Fruit fly (Drosophila melanogaster) whole organism, wandering third instar larva: ENCODE results near the gene Ucp4A.

ENCODE experiments used
- Dfd ChIP-seq: fragments of >200 bp; optimal IDR thresholded peaks from 2 replicates; lab custom pipeline; 2017; ENCODE audit warnings: missing biosample characterization, missing genetic modification characterization
- Dif ChIP-seq: fragments of 200-275, 200-300 bp; sonication (Bioruptor generic); optimal IDR thresholded peaks from 2 replicates; lab custom pipeline; 2018; ENCODE audit warnings: missing biosample characterization, missing genetic modification characterization; ENCODE audit not compliant: partially characterized antibody
- Myc ChIP-seq: fragments of >200 bp; optimal IDR thresholded peaks from 2 replicates; lab custom pipeline; 2017
- OdsH ChIP-seq: fragments of 200-800 bp; sonication (Bioruptor generic); optimal IDR thresholded peaks from 2 replicates; lab custom pipeline; 2016; ENCODE audit warnings: missing biosample characterization, mild to moderate bottlenecking, missing genetic modification characterization
- Rel ChIP-seq, 2 experiments: fragments of 200-800 bp; sonication (Bioruptor generic) in 1 of 2; optimal IDR thresholded peaks; 2 replicates in 1 of 2; 3 replicates in 1 of 2; lab custom pipeline; 2016 to 2019; ENCODE audit warnings: mild to moderate bottlenecking in 2 of 2, missing biosample characterization in 2 of 2, missing genetic modification characterization in 2 of 2, moderate library complexity in 1 of 2
- Vsx2 ChIP-seq: fragments of 200-300, 225-300 bp; sonication (Bioruptor generic); optimal IDR thresholded peaks from 2 replicates; lab custom pipeline; 2018; ENCODE audit warnings: missing biosample characterization, missing genetic modification characterization; ENCODE audit not compliant: partially characterized antibody
- br ChIP-seq: fragments of 200-800 bp; sonication (Bioruptor generic); optimal IDR thresholded peaks from 2 replicates; lab custom pipeline; 2016; ENCODE audit warnings: missing biosample characterization, missing genetic modification characterization
- h ChIP-seq: fragments of 200-800 bp; sonication (Bioruptor generic); optimal IDR thresholded peaks from 3 replicates; lab custom pipeline; 2016; ENCODE audit warnings: missing biosample characterization, mild to moderate bottlenecking, missing genetic modification characterization
- psq ChIP-seq: fragments of 200-800 bp; sonication (Bioruptor generic); optimal IDR thresholded peaks from 3 replicates; lab custom pipeline; 2017; ENCODE audit warnings: missing biosample characterization, mild to moderate bottlenecking, missing genetic modification characterization, moderate library complexity
- rgr ChIP-seq: fragments of 200-800 bp; sonication (Bioruptor generic); optimal IDR thresholded peaks from 3 replicates; lab custom pipeline; 2016; ENCODE audit warnings: missing biosample characterization, mild to moderate bottlenecking, missing genetic modification characterization
- sage ChIP-seq: fragments of 200-800 bp; sonication (Bioruptor generic); optimal IDR thresholded peaks from 2 replicates; lab custom pipeline; 2016; ENCODE audit warnings: missing biosample characterization, mild to moderate bottlenecking, missing genetic modification characterization
- usp ChIP-seq: fragments of >200 bp; optimal IDR thresholded peaks from 2 replicates; lab custom pipeline; 2017; ENCODE audit warnings: missing biosample characterization, missing genetic modification characterization
- woc ChIP-seq: sonication (Bioruptor generic); optimal IDR thresholded peaks from 2 replicates; lab custom pipeline; 2016; ENCODE audit warnings: missing biosample characterization, mild to moderate bottlenecking, missing genetic modification characterization

DNA sequence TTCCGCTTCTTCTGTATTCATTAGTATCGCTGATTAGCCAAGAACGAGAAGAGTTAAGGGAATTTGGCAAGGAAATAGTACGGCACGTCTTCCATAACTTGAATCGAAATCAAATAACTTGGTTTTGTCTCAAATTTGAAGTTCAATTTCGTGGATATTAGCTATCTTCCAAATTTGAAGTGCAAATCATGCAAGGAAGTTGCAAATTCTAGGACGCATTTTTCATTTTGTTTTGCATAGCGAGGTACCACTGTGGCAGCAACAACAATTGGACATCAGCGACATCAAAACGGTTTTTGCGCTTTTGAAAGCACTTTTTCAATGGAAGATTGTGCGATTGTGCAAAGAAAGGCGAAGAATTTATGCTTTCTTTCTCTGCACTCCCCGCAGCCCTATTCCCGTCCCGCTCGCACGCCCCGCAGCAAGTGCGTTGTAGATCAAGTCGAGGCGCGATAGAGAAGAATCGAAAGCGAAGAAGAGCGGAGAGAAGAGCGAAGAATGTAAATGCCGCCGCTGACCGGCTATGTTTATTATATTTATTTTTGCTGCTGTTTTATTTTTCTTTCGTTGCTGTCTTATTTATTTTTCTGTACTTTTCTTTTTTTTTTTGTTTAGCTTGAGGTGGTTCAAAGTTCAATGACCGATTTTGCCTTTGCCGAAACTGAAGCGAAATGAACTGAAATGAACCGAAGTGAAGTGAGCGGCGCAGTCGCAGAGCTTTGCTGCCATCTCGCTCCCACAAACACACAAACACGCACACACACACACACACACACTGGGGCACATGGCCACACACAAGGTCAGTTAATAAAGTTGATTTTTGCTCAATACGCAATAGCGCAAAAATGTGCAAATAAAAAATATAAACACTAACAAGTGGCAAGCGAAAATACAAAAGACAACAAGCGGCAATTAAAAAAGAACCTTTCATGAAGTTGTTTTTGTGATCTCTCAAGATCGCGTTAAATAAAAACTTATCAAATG is 36.7 kb downstream of the Ucp4A start:
- TF ChIP-seq Myc (no peak), rgr (GFP tag; lab: Kevin White, UChicago) (peak; percentile 80), OdsH (peak; percentile 47), Rel (GFP tag; optimal IDR thresholded peaks at IDR 0.05; lab: Kevin White, UChicago) (peak; percentile 9), Rel (tag; optimal IDR thresholded peaks at IDR 0.05; lab: Kevin White, UChicago) (peak; percentile 28), br (GFP tag; lab: Kevin White, UChicago) (peak; percentile 74), sage (GFP tag; lab: Kevin White, UChicago) (peak; percentile 1), usp (GFP tag; lab: Kevin White, UChicago) (no peak), psq (GFP tag; lab: Kevin White, UChicago) (peak; percentile 70), Dfd (GFP tag; lab: Kevin White, UChicago) (peak; percentile 64), h (GFP tag; lab: Kevin White, UChicago) (peak; percentile 81), Vsx2 (peak; percentile 5), Dif (GFP tag; lab: Kevin White, UChicago) (no peak), woc (GFP tag; lab: Kevin White, UChicago) (peak; percentile 19)
